Worm (Caenorhabditis elegans): ENCODE data around the gene C18H9.6.
A peak's percentile ranks its signal among the peaks of the same experiment; 100 is the strongest.

DNA sequence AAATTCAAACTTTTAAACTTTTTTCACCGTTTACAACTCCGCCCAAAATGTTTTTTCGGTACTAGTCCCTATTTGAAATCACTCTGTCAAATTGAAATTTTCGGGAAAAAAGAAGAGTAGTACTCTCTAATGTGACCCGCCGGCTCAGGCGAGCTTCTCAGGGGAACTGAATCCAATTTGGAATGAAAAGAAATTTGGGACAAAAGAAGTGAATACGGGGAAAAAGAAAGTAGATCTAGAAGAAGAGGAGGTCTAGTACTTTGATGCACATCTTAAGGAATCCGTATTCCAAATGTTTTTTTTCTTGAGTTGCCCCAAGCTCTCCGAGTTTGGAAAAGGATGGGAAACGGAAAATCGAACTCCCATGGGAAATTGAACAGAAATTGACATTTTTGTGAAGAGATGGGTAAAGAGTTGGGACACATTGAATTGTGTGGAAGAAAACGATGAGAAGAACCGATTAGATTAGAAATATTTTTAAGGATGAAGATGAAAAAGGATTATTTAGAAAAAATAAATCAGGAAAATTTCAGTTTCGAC is 5.2 kb upstream of the C18H9.6 start:
- TF ChIP-seq snpc-4 (tag; optimal IDR thresholded peaks at IDR 0.05) = no peak
- TF ChIP-seq fkh-10 (GFP tag; optimal IDR thresholded peaks at IDR 0.05) = peak; percentile 39
- no peak for TF ChIP-seq ceh-82 (tag; optimal IDR thresholded peaks at IDR 0.05)
- no peak for TF ChIP-seq unc-98 (GFP tag; IDR thresholded peaks at IDR 0.05)
- no peak for TF ChIP-seq fos-1 (tag; optimal IDR thresholded peaks at IDR 0.05)
- no peak for TF ChIP-seq mdl-1 (tag; optimal IDR thresholded peaks at IDR 0.05)

Data from whole organism, L1 larva.